Fruit fly (Drosophila melanogaster): ENCODE measurements around the gene cib.

Gene cib

dm6 chrX:4106756-4107155 is 843 bp downstream of the cib start (continued):
- TF ChIP-seq tx (GFP tag; optimal IDR thresholded peaks at IDR 0.05) (no peak), Pdp1 (GFP tag; optimal IDR thresholded peaks at IDR 0.05) (peak in 1 of 2 experiments; percentile 8), run (tag; optimal IDR thresholded peaks at IDR 0.05) (no peak), ap (GFP tag; IDR thresholded peaks at IDR 0.05) (no peak), CG12219 (GFP tag; optimal IDR thresholded peaks at IDR 0.05) (no peak), Med (GFP tag) (peak; percentile 82), az2 (GFP tag; optimal IDR thresholded peaks at IDR 0.05) (peak; percentile 22), grn (GFP tag; optimal IDR thresholded peaks at IDR 0.05) (no peak), ase (GFP tag; IDR thresholded peaks at IDR 0.05) (no peak), btn (GFP tag; optimal IDR thresholded peaks at IDR 0.05) (no peak), CG9215 (GFP tag; IDR thresholded peaks at IDR 0.05) (peak; percentile 20; the same call in 1 of the 2 replicates), fd64A (GFP tag; optimal IDR thresholded peaks at IDR 0.05) (no peak), Scr (GFP tag; IDR thresholded peaks at IDR 0.05; ENCODE audit: partially characterized antibody) (no peak), CG8089 (GFP tag; optimal IDR thresholded peaks at IDR 0.05) (no peak), tll (GFP tag; optimal IDR thresholded peaks at IDR 0.05) (no peak), CG17912 (GFP tag; optimal IDR thresholded peaks at IDR 0.05) (no peak), NC2β (GFP tag; optimal IDR thresholded peaks at IDR 0.05) (no peak), dpn (GFP tag; optimal IDR thresholded peaks at IDR 0.05) (peak; percentile 3 to 5), CG13287 (GFP tag; IDR thresholded peaks at IDR 0.05; ENCODE audit: partially characterized antibody) (no peak), Nf-YC (tag; optimal IDR thresholded peaks at IDR 0.05) (no peak), CG5953 (GFP tag; IDR thresholded peaks at IDR 0.05) (no peak), CG13296 (GFP tag; optimal IDR thresholded peaks at IDR 0.05) (no peak), Dbx (GFP tag; IDR thresholded peaks at IDR 0.05) (no peak), Neu2 (GFP tag; optimal IDR thresholded peaks at IDR 0.05; ENCODE audit: borderline replicate concordance) (no peak), CG15514 (GFP tag; optimal IDR thresholded peaks at IDR 0.05) (no peak), oc (tag; optimal IDR thresholded peaks at IDR 0.05) (no peak), CG33557 (GFP tag; optimal IDR thresholded peaks at IDR 0.05) (peak; percentile 51), stc (GFP tag; IDR thresholded peaks at IDR 0.05) (no peak), GATAe (GFP tag; conservative IDR thresholded peaks at IDR 0.05) (no peak), ab (GFP tag; optimal IDR thresholded peaks at IDR 0.05) (no peak), CG10267 (tag; optimal IDR thresholded peaks at IDR 0.05) (peak; percentile 21), chif (GFP tag; optimal IDR thresholded peaks at IDR 0.05) (peak in 1 of 2 experiments; percentile 33), fd102C (GFP tag; optimal IDR thresholded peaks at IDR 0.05) (no peak), CG7786 (GFP tag; optimal IDR thresholded peaks at IDR 0.05) (peak; percentile 42), wor (GFP tag; IDR thresholded peaks at IDR 0.05) (no peak), D19B (GFP tag; optimal IDR thresholded peaks at IDR 0.05) (no peak), lmd (GFP tag; IDR thresholded peaks at IDR 0.05) (0 out of 2 replicates have a peak, but pooled peaks have one; percentile 4), CG4404 (GFP tag; IDR thresholded peaks at IDR 0.05) (peak; percentile 34; the same call in 1 of the 2 replicates), Myb (GFP tag; optimal IDR thresholded peaks at IDR 0.05) (no peak), en (GFP tag; optimal IDR thresholded peaks at IDR 0.05) (no peak), dmrt11E (tag; optimal IDR thresholded peaks at IDR 0.05) (peak; percentile 57), stwl (tag; optimal IDR thresholded peaks at IDR 0.05) (no peak), CG18011 (GFP tag; optimal IDR thresholded peaks at IDR 0.05) (no peak), CG9437 (GFP tag; optimal IDR thresholded peaks at IDR 0.05) (peak; percentile 6), Drgx (GFP tag; IDR thresholded peaks at IDR 0.05) (peak; percentile 67), lov (optimal IDR thresholded peaks at IDR 0.05) (no peak), lov (GFP tag; IDR thresholded peaks at IDR 0.05) (0 out of 3 replicates have a peak, but pooled peaks have one; percentile 39), CG34224 (GFP tag; IDR thresholded peaks at IDR 0.05; ENCODE audit: partially characterized antibody) (no peak), Abd-B (GFP tag; optimal IDR thresholded peaks at IDR 0.05) (peak; percentile 5), HmgZ (tag; optimal IDR thresholded peaks at IDR 0.05) (no peak), Rx (GFP tag; IDR thresholded peaks at IDR 0.05) (no peak)
